Fruit fly (Drosophila melanogaster) whole organism, pupa: ENCODE data around the gene CG13075.

Experiments
- CG10348 ChIP-seq: fragments of 200-800 bp; sonication (Bioruptor generic); IDR thresholded peaks from 2 replicates; pipeline ENCODE4 v1.3.6; 2022; ENCODE audit warnings: missing biosample characterization, missing genetic modification characterization
- CG12605 ChIP-seq: fragments of 200-800 bp; sonication (Bioruptor generic); IDR thresholded peaks from 2 replicates; pipeline ENCODE4 v1.3.6; 2022; ENCODE audit warnings: missing biosample characterization, missing genetic modification characterization
- CG13204 ChIP-seq: fragments of 200-800 bp; sonication (Bioruptor generic); optimal IDR thresholded peaks from 2 replicates; lab custom pipeline; 2018; ENCODE audit warnings: missing biosample characterization, mild to moderate bottlenecking, missing genetic modification characterization, moderate library complexity
- CG15710 ChIP-seq: fragments of 200-800 bp; sonication (Bioruptor generic); optimal IDR thresholded peaks from 2 replicates; lab custom pipeline; 2018; ENCODE audit warnings: missing biosample characterization, mild to moderate bottlenecking, missing genetic modification characterization, moderate library complexity
- CG32121 ChIP-seq: fragments of 200-800 bp; sonication (Bioruptor generic); IDR thresholded peaks from 2 replicates; pipeline ENCODE4 v1.3.6; 2022; ENCODE audit warnings: missing biosample characterization, missing genetic modification characterization
- CG34367 ChIP-seq: fragments of 200-800 bp; sonication (Bioruptor generic); optimal IDR thresholded peaks from 2 replicates; lab custom pipeline; 2018; ENCODE audit warnings: missing biosample characterization, mild to moderate bottlenecking, missing genetic modification characterization
- CG4496 ChIP-seq: fragments of 200-800 bp; sonication (Bioruptor generic); IDR thresholded peaks from 3 replicates; pipeline ENCODE4 v1.3.6; 2022; ENCODE audit warnings: missing biosample characterization, missing genetic modification characterization
- CG8301 ChIP-seq: fragments of 200-800 bp; sonication (Bioruptor generic); optimal IDR thresholded peaks from 2 replicates; lab custom pipeline; 2018; ENCODE audit warnings: missing biosample characterization, mild to moderate bottlenecking, missing genetic modification characterization
- EcR ChIP-seq: fragments of 200-800 bp; sonication (Bioruptor generic); optimal IDR thresholded peaks from 3 replicates; lab custom pipeline; 2019; ENCODE audit warnings: missing biosample characterization, missing genetic modification characterization, mild to moderate bottlenecking, moderate library complexity, missing genetic modification reagents
- Ets98B ChIP-seq: fragments of 200-800 bp; sonication (Bioruptor generic); IDR thresholded peaks from 2 replicates; pipeline ENCODE4 v1.3.6; 2022; ENCODE audit warnings: missing biosample characterization, missing genetic modification characterization
- Pif1A ChIP-seq: fragments of 200-800 bp; sonication (Bioruptor generic); optimal IDR thresholded peaks from 3 replicates; lab custom pipeline; 2016; ENCODE audit warnings: missing biosample characterization, missing genetic modification characterization
- Snoo ChIP-seq: fragments of 200-800 bp; sonication (Bioruptor generic); optimal IDR thresholded peaks from 3 replicates; lab custom pipeline; 2017; ENCODE audit warnings: missing biosample characterization, mild to moderate bottlenecking, missing genetic modification characterization, inconsistent platforms
- fd96Ca ChIP-seq: fragments of 200-800 bp; sonication (Bioruptor generic); IDR thresholded peaks from 3 replicates; pipeline ENCODE4 v1.3.6; 2022; ENCODE audit warnings: missing biosample characterization, missing genetic modification characterization

DNA sequence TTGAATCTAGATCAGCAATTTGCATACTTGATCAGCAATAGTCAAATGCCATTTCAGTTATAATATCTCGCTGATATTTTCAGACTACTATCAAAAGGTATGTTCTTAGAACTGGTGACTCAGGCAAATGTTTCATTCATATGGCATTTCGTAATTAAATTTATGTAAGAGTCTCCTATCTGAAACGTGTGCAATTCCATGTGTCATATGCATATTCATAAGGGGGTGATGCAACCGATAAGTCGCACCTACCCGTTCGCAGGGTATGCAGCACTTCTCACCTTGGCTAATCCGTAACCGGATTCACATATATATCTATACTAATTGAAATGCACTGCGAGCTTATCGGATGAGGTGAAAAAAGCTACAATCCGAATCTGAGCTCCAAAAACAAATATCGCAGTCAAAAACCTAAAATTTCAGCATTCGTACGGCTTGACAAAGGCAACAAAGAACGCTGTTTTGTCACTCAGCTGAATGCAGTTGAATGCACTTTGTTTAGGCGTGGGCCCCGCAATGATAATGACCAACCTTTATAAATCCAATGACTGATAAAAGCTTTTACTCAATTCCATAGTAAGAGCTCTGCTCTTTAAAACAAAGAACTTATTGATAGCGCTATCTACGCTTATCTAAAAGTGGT is 46.0 kb upstream of the CG13075 start:
- peak; percentile 95 for TF ChIP-seq EcR (GFP tag; lab: Kevin White, UChicago)
- peak; percentile 59 for TF ChIP-seq CG12605 (GFP tag; lab: Robert Waterston, UW)
- peak; percentile 72; the same call in 2 of the 3 replicates for TF ChIP-seq fd96Ca (GFP tag; lab: Robert Waterston, UW)
- TF ChIP-seq Snoo (tag; lab: Kevin White, UChicago), result peak; percentile 17
- no peak for TF ChIP-seq CG34367 (tag; lab: Kevin White, UChicago)
- peak; percentile 79 for TF ChIP-seq Ets98B (GFP tag; lab: Robert Waterston, UW)
- TF ChIP-seq CG13204, result no peak
- no peak for TF ChIP-seq CG10348 (GFP tag; lab: Robert Waterston, UW)
- TF ChIP-seq Pif1A, result peak; percentile 53
- peak; percentile 4 for TF ChIP-seq CG15710 (tag; lab: Kevin White, UChicago)
- TF ChIP-seq CG4496 (GFP tag; lab: Robert Waterston, UW), result peak; percentile 76
- TF ChIP-seq CG8301 (tag; lab: Kevin White, UChicago), result peak; percentile 40
- TF ChIP-seq CG32121 (GFP tag; lab: Robert Waterston, UW), result peak; percentile 60
